Fruit fly (Drosophila melanogaster) whole organism, wandering third instar larva: ENCODE data around the gene Rack1.

ENCODE experiments used
- Abd-B ChIP-seq: fragments of >200 bp; optimal IDR thresholded peaks from 2 replicates; lab custom pipeline; 2017; ENCODE audit warnings: missing biosample characterization, missing genetic modification characterization
- Myc ChIP-seq: fragments of >200 bp; optimal IDR thresholded peaks from 2 replicates; lab custom pipeline; 2017
- OdsH ChIP-seq: fragments of 200-800 bp; sonication (Bioruptor generic); optimal IDR thresholded peaks from 2 replicates; lab custom pipeline; 2016; ENCODE audit warnings: missing biosample characterization, mild to moderate bottlenecking, missing genetic modification characterization
- brk ChIP-seq: fragments of 200-800 bp; sonication (Bioruptor generic); optimal IDR thresholded peaks from 2 replicates; lab custom pipeline; 2016; ENCODE audit warnings: missing biosample characterization, mild to moderate bottlenecking, missing genetic modification characterization
- pan ChIP-seq: fragments of >200 bp; optimal IDR thresholded peaks from 2 replicates; lab custom pipeline; 2017
- psq ChIP-seq: fragments of 200-800 bp; sonication (Bioruptor generic); optimal IDR thresholded peaks from 3 replicates; lab custom pipeline; 2017; ENCODE audit warnings: missing biosample characterization, mild to moderate bottlenecking, missing genetic modification characterization, moderate library complexity

dm6 chr2L:7849472-7849871 lies 22.4 kb upstream of the Rack1 start:
- TF ChIP-seq pan (lab: Kevin White, UChicago) (no peak), OdsH (no peak), Myc (lab: Kevin White, UChicago) (no peak), Abd-B (no peak), psq (GFP tag; lab: Kevin White, UChicago) (no peak), brk (GFP tag; lab: Kevin White, UChicago) (no peak)
